Worm (Caenorhabditis elegans) whole organism, L1 larva: ENCODE measurements around the gene Y54G11A.7.
A peak's percentile ranks its signal among the peaks of the same experiment; 100 is the strongest.

Source experiments
- C04F5.9 ChIP-seq: sonication (generic microtip); optimal IDR thresholded peaks from 2 replicates; lab custom pipeline; 2016; ENCODE audit warnings: missing genetic modification characterization, missing compliant biosample characterization
- F16B12.6 ChIP-seq: fragments of 150-350 bp; optimal IDR thresholded peaks from 2 replicates; lab custom pipeline; 2014; ENCODE audit warnings: missing biosample characterization, missing genetic modification characterization
- Y116A8C.19 ChIP-seq: sonication (generic microtip); optimal IDR thresholded peaks from 2 replicates; lab custom pipeline; 2016; ENCODE audit warnings: missing compliant biosample characterization, missing genetic modification characterization, borderline replicate concordance
- aha-1 ChIP-seq: fragments of 150-350 bp; optimal IDR thresholded peaks from 2 replicates; lab custom pipeline; 2014; ENCODE audit warnings: missing biosample characterization, missing genetic modification characterization
- alr-1 ChIP-seq: fragments of 200-800 bp; sonication (Bioruptor generic); optimal IDR thresholded peaks from 2 replicates; lab custom pipeline; 2018; ENCODE audit warnings: borderline replicate concordance, mild to moderate bottlenecking, missing genetic modification characterization, missing compliant biosample characterization
- blmp-1 ChIP-seq: fragments of 150-350 bp; optimal IDR thresholded peaks from 2 replicates; lab custom pipeline; 2014; ENCODE audit warnings: missing biosample characterization, missing genetic modification characterization
- ceh-88 ChIP-seq: fragments of 200-800 bp; sonication (Bioruptor generic); IDR thresholded peaks from 2 replicates; pipeline ENCODE4 v1.3.6; 2022; ENCODE audit warnings: missing genetic modification characterization, missing compliant biosample characterization
- ceh-90 ChIP-seq: sonication (generic microtip); optimal IDR thresholded peaks from 2 replicates; lab custom pipeline; 2016; ENCODE audit warnings: missing genetic modification characterization, missing compliant biosample characterization
- ces-1 ChIP-seq: fragments of 150-350 bp; optimal IDR thresholded peaks from 2 replicates; lab custom pipeline; 2014; ENCODE audit warnings: missing biosample characterization, missing genetic modification reagents, missing genetic modification characterization
- dsc-1 ChIP-seq: sonication (generic microtip); optimal IDR thresholded peaks from 2 replicates; lab custom pipeline; 2016; ENCODE audit warnings: mild to moderate bottlenecking, missing genetic modification characterization, missing compliant biosample characterization
- efl-1 ChIP-seq, 4 experiments: fragments of 150-350 bp; optimal IDR thresholded peaks in 3 of 4; peaks in 1 of 4; 1 replicate in 1 of 4; 2 replicates in 3 of 4; lab custom pipeline; 2014; ENCODE audit warnings: missing biosample characterization in 2 of 4, missing genetic modification characterization in 2 of 4, missing genetic modification reagents in 2 of 4
- egl-27 ChIP-seq, 2 experiments: fragments of 150-350 bp in 1 of 2; sonication (generic microtip); optimal IDR thresholded peaks; 3 replicates each; lab custom pipeline; 2017 to 2018; ENCODE audit warnings: missing biosample characterization in 2 of 2, missing genetic modification characterization in 2 of 2, missing genetic modification reagents in 2 of 2
- elt-2 ChIP-seq: sonication (generic microtip); optimal IDR thresholded peaks from 2 replicates; lab custom pipeline; 2016; ENCODE audit warnings: missing genetic modification characterization, mild to moderate bottlenecking, inconsistent platforms, missing compliant biosample characterization, missing genetic modification reagents
- ets-5 ChIP-seq: fragments of 200-800 bp; sonication (Bioruptor generic); IDR thresholded peaks from 2 replicates; pipeline ENCODE4 v1.3.6; 2022; ENCODE audit warnings: missing genetic modification characterization, missing compliant biosample characterization
- grh-1 ChIP-seq: fragments of 200-800 bp; sonication (Bioruptor generic); IDR thresholded peaks from 2 replicates; pipeline ENCODE4 v1.3.6; 2022; ENCODE audit warnings: missing genetic modification reagents, missing genetic modification characterization, missing compliant biosample characterization
- irx-1 ChIP-seq: sonication (generic microtip); optimal IDR thresholded peaks from 2 replicates; lab custom pipeline; 2016; ENCODE audit warnings: missing genetic modification characterization, missing compliant biosample characterization
- lin-13 ChIP-seq: fragments of 150-350 bp; optimal IDR thresholded peaks from 2 replicates; lab custom pipeline; 2014; ENCODE audit warnings: missing biosample characterization, missing genetic modification reagents, missing genetic modification characterization
- lin-15B ChIP-seq: fragments of 150-350 bp; sonication (generic microtip); optimal IDR thresholded peaks from 3 replicates; lab custom pipeline; 2014; ENCODE audit warnings: missing biosample characterization, missing genetic modification characterization
- lin-35 ChIP-seq, 2 experiments: fragments of 150-350 bp; optimal IDR thresholded peaks; 2 replicates each; lab custom pipeline; 2014; ENCODE audit warnings: missing biosample characterization in 2 of 2, missing genetic modification characterization in 2 of 2, missing genetic modification reagents in 2 of 2
- lin-39 ChIP-seq: fragments of 150-350 bp; optimal IDR thresholded peaks from 2 replicates; lab custom pipeline; 2014; ENCODE audit warnings: missing biosample characterization, missing genetic modification reagents, missing genetic modification characterization
- lsy-2 ChIP-seq, 2 experiments: fragments of 150-350 bp; optimal IDR thresholded peaks; 2 replicates each; lab custom pipeline; 2014; ENCODE audit warnings: missing biosample characterization in 2 of 2, missing genetic modification characterization in 2 of 2
- mdl-1 ChIP-seq, 2 experiments: fragments of 150-350 bp; optimal IDR thresholded peaks; 2 replicates each; lab custom pipeline; 2014 to 2017; ENCODE audit warnings: missing biosample characterization in 2 of 2, missing genetic modification characterization in 2 of 2, inconsistent platforms in 1 of 2
- mef-2 ChIP-seq: fragments of 150-350 bp; optimal IDR thresholded peaks from 2 replicates; lab custom pipeline; 2014; ENCODE audit warnings: missing biosample characterization, missing genetic modification characterization
- mep-1 ChIP-seq: fragments of 150-350 bp; optimal IDR thresholded peaks from 2 replicates; lab custom pipeline; 2014; ENCODE audit warnings: missing biosample characterization, missing genetic modification characterization
- nhr-11 ChIP-seq: fragments of 150-350 bp; optimal IDR thresholded peaks from 2 replicates; lab custom pipeline; 2014; ENCODE audit warnings: missing biosample characterization, missing genetic modification characterization
- nhr-20 ChIP-seq: sonication (generic microtip); optimal IDR thresholded peaks from 2 replicates; lab custom pipeline; 2016; ENCODE audit warnings: mild to moderate bottlenecking, missing genetic modification characterization, missing compliant biosample characterization
- nhr-237 ChIP-seq: fragments of 150-350 bp; optimal IDR thresholded peaks from 2 replicates; lab custom pipeline; 2014; ENCODE audit warnings: missing biosample characterization, missing genetic modification characterization
- nhr-28 ChIP-seq: fragments of 150-350 bp; optimal IDR thresholded peaks from 2 replicates; lab custom pipeline; 2014; ENCODE audit warnings: missing biosample characterization, missing genetic modification characterization
- nhr-76 ChIP-seq: sonication (generic microtip); optimal IDR thresholded peaks from 2 replicates; lab custom pipeline; 2017; ENCODE audit warnings: missing biosample characterization, missing genetic modification characterization
- rnt-1 ChIP-seq: sonication (generic microtip); optimal IDR thresholded peaks from 2 replicates; lab custom pipeline; 2016; ENCODE audit warnings: mild to moderate bottlenecking, missing genetic modification characterization, moderate library complexity, missing compliant biosample characterization
- snpc-4 ChIP-seq: fragments of 150-350 bp; optimal IDR thresholded peaks from 2 replicates; lab custom pipeline; 2014; ENCODE audit warnings: missing biosample characterization, missing genetic modification characterization
- snu-23 ChIP-seq: sonication (generic microtip); optimal IDR thresholded peaks from 2 replicates; lab custom pipeline; 2016; ENCODE audit warnings: missing genetic modification characterization, missing compliant biosample characterization
- sptf-1 ChIP-seq: fragments of 150-350 bp; optimal IDR thresholded peaks from 2 replicates; lab custom pipeline; 2014; ENCODE audit warnings: missing biosample characterization, missing genetic modification characterization
- tlp-1 ChIP-seq: fragments of 150-350 bp; optimal IDR thresholded peaks from 2 replicates; lab custom pipeline; 2014; ENCODE audit warnings: missing biosample characterization, missing genetic modification characterization
- unc-130 ChIP-seq: fragments of 150-350 bp; optimal IDR thresholded peaks from 2 replicates; lab custom pipeline; 2017; ENCODE audit warnings: missing biosample characterization, missing genetic modification characterization, inconsistent platforms
- unc-62 ChIP-seq: fragments of 150-350 bp; optimal IDR thresholded peaks from 2 replicates; lab custom pipeline; 2014; ENCODE audit warnings: missing biosample characterization, missing genetic modification reagents, missing genetic modification characterization
- unc-86 ChIP-seq: sonication (generic microtip); optimal IDR thresholded peaks from 2 replicates; lab custom pipeline; 2016; ENCODE audit warnings: missing genetic modification characterization, missing compliant biosample characterization
- unc-98 ChIP-seq: fragments of 200-800 bp; sonication (Bioruptor generic); IDR thresholded peaks from 2 replicates; pipeline ENCODE4 v1.3.6; 2022; ENCODE audit warnings: missing genetic modification characterization, missing compliant biosample characterization
- zag-1 ChIP-seq: fragments of 150-350 bp; optimal IDR thresholded peaks from 2 replicates; lab custom pipeline; 2014; ENCODE audit warnings: missing biosample characterization, missing genetic modification characterization
- zip-4 ChIP-seq: fragments of 200-800 bp; sonication (Bioruptor generic); optimal IDR thresholded peaks from 2 replicates; lab custom pipeline; 2018; ENCODE audit warnings: mild to moderate bottlenecking, missing genetic modification characterization, moderate library complexity, missing compliant biosample characterization
- ztf-11 ChIP-seq, 2 experiments: sonication (generic microtip); optimal IDR thresholded peaks; 2 replicates each; lab custom pipeline; 2016 to 2017; ENCODE audit warnings: missing genetic modification characterization in 2 of 2, missing biosample characterization in 1 of 2, missing compliant biosample characterization in 1 of 2
- ztf-4 ChIP-seq: fragments of 150-350 bp; optimal IDR thresholded peaks from 2 replicates; lab custom pipeline; 2014; ENCODE audit warnings: missing biosample characterization, missing genetic modification characterization

Gene Y54G11A.7

DNA sequence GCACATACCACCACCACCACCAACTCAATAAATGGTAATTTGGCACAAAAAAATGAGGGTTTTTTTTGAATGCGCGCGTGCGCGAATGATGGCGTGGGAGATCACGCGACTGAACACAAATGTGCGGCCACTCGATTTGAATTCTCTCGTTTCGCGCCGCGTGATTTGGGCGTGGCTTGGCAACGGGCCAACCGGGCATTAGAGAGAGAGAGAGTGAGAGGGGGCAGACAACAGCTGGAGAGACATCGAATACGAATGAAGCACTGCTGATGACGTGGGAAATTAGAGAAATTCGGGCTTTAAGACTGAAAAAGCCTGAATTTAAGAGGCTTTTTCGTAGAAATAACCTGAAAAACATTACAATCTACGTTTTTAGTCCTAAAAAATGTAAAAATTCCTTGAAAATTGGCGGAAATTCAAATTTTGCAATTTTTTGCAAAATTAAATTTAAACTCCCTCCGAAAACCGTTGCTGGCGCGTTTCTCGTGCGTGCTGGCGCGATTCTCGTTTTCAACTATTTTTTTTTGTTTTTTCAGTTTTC is 45.6 kb upstream of the Y54G11A.7 start (continued):
- TF ChIP-seq lin-13 (GFP tag; lab: Kevin White, UChicago) (peak; percentile 37), irx-1 (peak; percentile 92), zag-1 (tag; lab: Kevin White, UChicago) (no peak), lin-39 (tag; lab: Kevin White, UChicago) (peak; percentile 71), lsy-2 (tag; optimal IDR thresholded peaks at IDR 0.05; lab: Kevin White, UChicago) (peak; percentile 77 to 87), unc-62 (GFP tag; lab: Kevin White, UChicago) (no peak), ztf-11 (tag; optimal IDR thresholded peaks at IDR 0.05; lab: Kevin White, UChicago) (peak; percentile 1 to 92), egl-27 (tag; optimal IDR thresholded peaks at IDR 0.05; lab: Kevin White, UChicago) (peak in 1 of 2 experiments; percentile 35), ceh-90 (tag; lab: Kevin White, UChicago) (peak; percentile 64), mdl-1 (tag; optimal IDR thresholded peaks at IDR 0.05; lab: Kevin White, UChicago) (peak; percentile 8 to 89), unc-86 (tag; lab: Kevin White, UChicago) (peak; percentile 95), blmp-1 (tag; lab: Kevin White, UChicago) (peak; percentile 85), nhr-28 (no peak), unc-98 (GFP tag; lab: Robert Waterston, UW) (peak; percentile 40; the same call in 1 of the 2 replicates), snpc-4 (tag; lab: Kevin White, UChicago) (peak; percentile 52), ceh-88 (GFP tag; lab: Robert Waterston, UW) (peak; percentile 86), aha-1 (tag; lab: Kevin White, UChicago) (peak; percentile 8), alr-1 (tag; lab: Kevin White, UChicago) (no peak), mef-2 (tag; lab: Kevin White, UChicago) (no peak), ztf-4 (tag; lab: Kevin White, UChicago) (peak; percentile 87), zip-4 (peak; percentile 82), mep-1 (peak; percentile 76), nhr-20 (tag; lab: Kevin White, UChicago) (peak; percentile 96), efl-1 (optimal IDR thresholded peaks at IDR 0.05; lab: Kevin White, UChicago) (peak; percentile 97), efl-1 (GFP tag; optimal IDR thresholded peaks at IDR 0.05 in 1 of 2; lab: Kevin White, UChicago) (peak; percentile 95 to 100), nhr-11 (tag; lab: Kevin White, UChicago) (peak; percentile 15), F16B12.6 (peak; percentile 54), C04F5.9 (tag; lab: Kevin White, UChicago) (peak; percentile 71), lin-35 (GFP tag; optimal IDR thresholded peaks at IDR 0.05; lab: Kevin White, UChicago) (peak; percentile 96 to 97), grh-1 (peak; percentile 71), ces-1 (GFP tag; lab: Kevin White, UChicago) (no peak), sptf-1 (tag; lab: Kevin White, UChicago) (no peak), dsc-1 (peak; percentile 97), tlp-1 (tag; lab: Kevin White, UChicago) (no peak), ets-5 (GFP tag; lab: Robert Waterston, UW) (no peak), unc-130 (tag; lab: Kevin White, UChicago) (peak; percentile 61), elt-2 (peak; percentile 82), snu-23 (peak; percentile 95), Y116A8C.19 (tag; lab: Kevin White, UChicago) (no peak), nhr-237 (tag; lab: Kevin White, UChicago) (peak; percentile 50), rnt-1 (tag; lab: Kevin White, UChicago) (peak; percentile 92), nhr-76 (tag; lab: Kevin White, UChicago) (no peak), lin-15B (tag; lab: Kevin White, UChicago) (peak; percentile 50)

DNA sequence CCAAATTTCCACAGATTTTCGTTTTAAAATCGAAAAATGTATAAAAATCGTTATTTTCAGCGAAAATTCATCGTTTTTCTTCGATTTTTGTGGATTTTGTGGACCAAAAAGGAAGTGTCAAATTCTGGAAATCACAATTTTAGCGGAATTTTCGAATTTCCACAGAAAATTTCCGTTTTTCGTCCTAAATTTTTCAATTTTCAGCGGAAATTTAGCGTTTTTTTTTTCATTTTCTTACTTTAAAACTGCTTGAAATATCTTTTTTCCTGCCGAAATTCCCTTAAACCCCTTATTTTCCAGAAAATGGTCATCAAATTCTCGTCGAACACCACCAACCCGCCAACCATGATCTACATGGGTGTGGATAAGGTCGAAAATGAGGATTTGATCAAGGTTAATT is 45.0 kb upstream of the Y54G11A.7 start, which contains the start of gene Y54G11A.2:
Gene Y54G11A.2 (plus strand): TSS at position 301 of the 400 bp plus-strand sequence.
- no peak for TF ChIP-seq unc-98 (GFP tag; lab: Robert Waterston, UW)
- no peak for TF ChIP-seq snu-23
